Worm (Caenorhabditis elegans) whole organism, L3 larva: ENCODE measurements around the gene sas-4.

Experiments
- ama-1 ChIP-seq: fragments of 150-350 bp; optimal IDR thresholded peaks from 2 replicates; lab custom pipeline; 2018
- ceh-9 ChIP-seq: sonication (generic microtip); optimal IDR thresholded peaks from 2 replicates; lab custom pipeline; 2018; ENCODE audit warnings: missing biosample characterization, missing genetic modification characterization
- egl-27 ChIP-seq: sonication (generic microtip); optimal IDR thresholded peaks from 4 replicates; lab custom pipeline; 2017; ENCODE audit warnings: missing biosample characterization, missing genetic modification reagents, missing genetic modification characterization
- fos-1 ChIP-seq: fragments of 150-350 bp; optimal IDR thresholded peaks from 2 replicates; lab custom pipeline; 2014; ENCODE audit warnings: missing biosample characterization, missing genetic modification characterization
- nfya-1 ChIP-seq: sonication (generic microtip); optimal IDR thresholded peaks from 2 replicates; lab custom pipeline; 2017; ENCODE audit warnings: missing genetic modification characterization, mild to moderate bottlenecking, missing compliant biosample characterization, antibody characterized with exemption, moderate library complexity; ENCODE audit not compliant: insufficient read depth
- nhr-12 ChIP-seq: fragments of 150-350 bp; optimal IDR thresholded peaks from 2 replicates; lab custom pipeline; 2014; ENCODE audit warnings: missing biosample characterization, missing genetic modification characterization
- nhr-77 ChIP-seq: fragments of 150-350 bp; optimal IDR thresholded peaks from 2 replicates; lab custom pipeline; 2014; ENCODE audit warnings: missing biosample characterization, missing genetic modification characterization
- skn-1 ChIP-seq: fragments of 150-350 bp; optimal IDR thresholded peaks from 2 replicates; lab custom pipeline; 2014; ENCODE audit warnings: missing biosample characterization, missing genetic modification characterization
- unc-62 ChIP-seq: fragments of 150-350 bp; sonication (generic microtip); optimal IDR thresholded peaks from 4 replicates; lab custom pipeline; 2014; ENCODE audit warnings: missing biosample characterization, missing genetic modification reagents, missing genetic modification characterization

DNA sequence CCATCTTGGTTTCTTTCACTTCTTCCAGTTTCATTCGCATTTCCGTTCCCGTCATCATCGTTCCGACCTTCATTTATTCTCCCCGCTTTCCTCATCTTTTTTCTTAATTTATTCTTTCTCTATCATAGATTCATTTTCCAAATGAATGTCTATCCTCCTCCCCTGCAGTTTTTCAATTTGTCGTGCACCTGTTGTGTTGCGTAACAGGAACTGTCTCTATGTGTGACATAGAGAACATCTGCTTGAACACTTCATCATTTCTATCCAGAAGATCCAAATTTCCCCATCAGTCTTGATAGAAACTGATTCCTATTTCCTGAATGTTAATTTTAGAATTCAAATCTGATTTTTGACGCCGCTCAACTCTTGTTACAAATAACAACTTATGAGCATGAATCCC, 34.9 kb downstream of the sas-4 start:
- no peak for TF ChIP-seq ama-1 (lab: Kevin White, UChicago)
- TF ChIP-seq ceh-9 (tag; lab: Kevin White, UChicago): no peak
- no peak for TF ChIP-seq nhr-77 (tag; lab: Kevin White, UChicago)
- TF ChIP-seq nhr-12 (tag; lab: Kevin White, UChicago): no peak
- TF ChIP-seq skn-1 (tag; lab: Kevin White, UChicago): no peak
- TF ChIP-seq unc-62 (GFP tag; lab: Kevin White, UChicago): no peak
- no peak for TF ChIP-seq fos-1 (tag; lab: Kevin White, UChicago)
- TF ChIP-seq egl-27: no peak
- TF ChIP-seq nfya-1 (tag; lab: Kevin White, UChicago): no peak
